Fruit fly (Drosophila melanogaster) whole organism, embryonic: Measurements from ENCODE around the gene tj.

Experiments
- Adf1 ChIP-seq: fragments of 200-800 bp; sonication (Bioruptor generic); IDR thresholded peaks from 2 replicates; pipeline ENCODE4 v1.3.6; 2022; ENCODE audit warnings: missing biosample characterization, missing genetic modification characterization
- Bdp1 ChIP-seq: fragments of 200-800 bp; sonication (Bioruptor generic); optimal IDR thresholded peaks from 3 replicates; lab custom pipeline; 2016; ENCODE audit warnings: missing biosample characterization, missing genetic modification characterization
- Bgb ChIP-seq: fragments of 200-800 bp; sonication (Bioruptor generic); IDR thresholded peaks from 2 replicates; pipeline ENCODE4 v1.3.6; 2022; ENCODE audit warnings: missing biosample characterization, missing genetic modification characterization; ENCODE audit not compliant: partially characterized antibody
- CG10654 ChIP-seq: fragments of 200-800 bp; sonication (Bioruptor generic); optimal IDR thresholded peaks from 2 replicates; lab custom pipeline; 2016; ENCODE audit warnings: missing biosample characterization, missing genetic modification characterization
- CG11504 ChIP-seq: fragments of 200-800 bp; sonication (Bioruptor generic); optimal IDR thresholded peaks from 3 replicates; lab custom pipeline; 2019; ENCODE audit warnings: missing biosample characterization, mild to moderate bottlenecking, missing genetic modification characterization, moderate library complexity
- CG13123 ChIP-seq: fragments of 200-800 bp; sonication (Bioruptor generic); optimal IDR thresholded peaks from 2 replicates; lab custom pipeline; 2016; ENCODE audit warnings: missing biosample characterization, missing genetic modification characterization
- CG13894 ChIP-seq: fragments of 200-800 bp; sonication (Bioruptor generic); optimal IDR thresholded peaks from 3 replicates; lab custom pipeline; 2018; ENCODE audit warnings: missing biosample characterization, mild to moderate bottlenecking, missing genetic modification characterization, moderate library complexity
- CG1529 ChIP-seq: fragments of 200-800 bp; sonication (Bioruptor generic); optimal IDR thresholded peaks from 3 replicates; lab custom pipeline; 2018; ENCODE audit warnings: missing biosample characterization, missing genetic modification characterization
- CG15601 ChIP-seq: fragments of 200-800 bp; sonication (Bioruptor generic); optimal IDR thresholded peaks from 3 replicates; lab custom pipeline; 2019; ENCODE audit warnings: missing biosample characterization, mild to moderate bottlenecking, missing genetic modification characterization, moderate library complexity
- CG16779 ChIP-seq: fragments of 200-800 bp; sonication (Bioruptor generic); IDR thresholded peaks from 2 replicates; pipeline ENCODE4 v1.3.6; 2022; ENCODE audit warnings: missing biosample characterization, missing genetic modification characterization
- CG16815 ChIP-seq: fragments of 200-800 bp; sonication (Bioruptor generic); optimal IDR thresholded peaks from 3 replicates; lab custom pipeline; 2017; ENCODE audit warnings: missing biosample characterization, mild to moderate bottlenecking, missing genetic modification characterization
- CG34422 ChIP-seq: fragments of 200-800 bp; sonication (Bioruptor generic); IDR thresholded peaks from 3 replicates; pipeline ENCODE4 v1.3.6; 2022; ENCODE audit warnings: missing biosample characterization, missing genetic modification characterization
- CG3847 ChIP-seq: fragments of 200-800 bp; sonication (Bioruptor generic); IDR thresholded peaks from 2 replicates; pipeline ENCODE4 v1.3.6; 2022; ENCODE audit warnings: missing biosample characterization, missing genetic modification characterization
- CG3995 ChIP-seq: fragments of 200-800 bp; sonication (Bioruptor generic); optimal IDR thresholded peaks from 3 replicates; lab custom pipeline; 2016; ENCODE audit warnings: missing biosample characterization, missing genetic modification characterization
- CG42726 ChIP-seq: fragments of 200-800 bp; sonication (Bioruptor generic); IDR thresholded peaks from 2 replicates; pipeline ENCODE4 v1.3.6; 2022; ENCODE audit warnings: missing biosample characterization, missing genetic modification characterization; ENCODE audit not compliant: partially characterized antibody
- CG4707 ChIP-seq: fragments of 200-800 bp; sonication (Bioruptor generic); optimal IDR thresholded peaks from 2 replicates; lab custom pipeline; 2018; ENCODE audit warnings: missing biosample characterization, mild to moderate bottlenecking, missing genetic modification characterization, moderate library complexity
- CG6272 ChIP-seq: fragments of 200-800 bp; sonication (Bioruptor generic); IDR thresholded peaks from 2 replicates; pipeline ENCODE4 v1.3.6; 2022; ENCODE audit warnings: missing biosample characterization, missing genetic modification characterization
- CG6765 ChIP-seq: fragments of 200-800 bp; sonication (Bioruptor generic); optimal IDR thresholded peaks from 3 replicates; lab custom pipeline; 2017; ENCODE audit warnings: missing biosample characterization, mild to moderate bottlenecking, missing genetic modification characterization
- CG7963 ChIP-seq: fragments of 200-800 bp; sonication (Bioruptor generic); IDR thresholded peaks from 3 replicates; pipeline ENCODE4 v1.3.6; 2022; ENCODE audit warnings: missing biosample characterization, missing genetic modification characterization; ENCODE audit not compliant: partially characterized antibody
- CG9215 ChIP-seq: fragments of 200-800 bp; sonication (Bioruptor generic); IDR thresholded peaks from 2 replicates; pipeline ENCODE4 v1.3.6; 2022; ENCODE audit warnings: missing biosample characterization, missing genetic modification characterization
- CG9437 ChIP-seq: fragments of 200-800 bp; sonication (Bioruptor generic); optimal IDR thresholded peaks from 2 replicates; lab custom pipeline; 2018; ENCODE audit warnings: missing biosample characterization, mild to moderate bottlenecking, missing genetic modification characterization
- CG9932 ChIP-seq: fragments of 200-800 bp; sonication (Bioruptor generic); IDR thresholded peaks from 2 replicates; pipeline ENCODE4 v1.3.6; 2022; ENCODE audit warnings: missing biosample characterization, missing genetic modification characterization
- Chrac-16 ChIP-seq: fragments of 200-800 bp; sonication (Bioruptor generic); optimal IDR thresholded peaks from 3 replicates; lab custom pipeline; 2016; ENCODE audit warnings: missing biosample characterization, missing genetic modification characterization
- Dbx ChIP-seq: fragments of 200-800 bp; sonication (Bioruptor generic); IDR thresholded peaks from 3 replicates; pipeline ENCODE4 v1.3.6; 2022; ENCODE audit warnings: missing biosample characterization, missing genetic modification characterization
- Drgx ChIP-seq: fragments of 200-800 bp; sonication (Bioruptor generic); IDR thresholded peaks from 2 replicates; pipeline ENCODE4 v1.3.6; 2022; ENCODE audit warnings: missing biosample characterization, missing genetic modification characterization
- E2f2 ChIP-seq: fragments of 200-800 bp; sonication (Bioruptor generic); IDR thresholded peaks from 2 replicates; pipeline ENCODE4 v1.3.6; 2022; ENCODE audit warnings: missing biosample characterization, missing genetic modification characterization
- Ets65A ChIP-seq: fragments of 200-800 bp; sonication (Bioruptor generic); peaks from one replicate; lab custom pipeline; 2016; ENCODE audit warnings: missing biosample characterization, missing genetic modification characterization
- Hr3 ChIP-seq: fragments of 200-800 bp; sonication (Bioruptor generic); optimal IDR thresholded peaks from 3 replicates; lab custom pipeline; 2016; ENCODE audit warnings: missing biosample characterization, missing genetic modification characterization
- Max ChIP-seq: fragments of 200-800 bp; sonication (Bioruptor generic); optimal IDR thresholded peaks from 2 replicates; lab custom pipeline; 2016; ENCODE audit warnings: missing biosample characterization, mild to moderate bottlenecking, missing genetic modification characterization
- NFAT ChIP-seq: fragments of 200-800 bp; sonication (Bioruptor generic); IDR thresholded peaks from 2 replicates; pipeline ENCODE4 v1.3.6; 2022; ENCODE audit warnings: missing biosample characterization, missing genetic modification characterization
- Scr ChIP-seq: fragments of 200-800 bp; sonication (Bioruptor generic); IDR thresholded peaks from 2 replicates; pipeline ENCODE4 v1.3.6; 2022; ENCODE audit warnings: missing biosample characterization, missing genetic modification characterization; ENCODE audit not compliant: partially characterized antibody
- TFAM ChIP-seq: fragments of 200-800 bp; sonication (Bioruptor generic); optimal IDR thresholded peaks from 2 replicates; lab custom pipeline; 2017; ENCODE audit warnings: missing biosample characterization, missing genetic modification characterization, inconsistent platforms
- Trl ChIP-seq, 3 experiments: fragments of >200 bp in 2 of 3; fragments of 200-800 bp in 1 of 3; sonication (Bioruptor generic) in 1 of 3; optimal IDR thresholded peaks; 2 replicates in 1 of 3; 3 replicates in 2 of 3; lab custom pipeline; 2016 to 2017; ENCODE audit warnings: missing biosample characterization in 1 of 3, missing genetic modification characterization in 1 of 3
- ap ChIP-seq: fragments of 200-800 bp; sonication (Bioruptor generic); IDR thresholded peaks from 2 replicates; pipeline ENCODE4 v1.3.6; 2022; ENCODE audit warnings: missing biosample characterization, missing genetic modification characterization
- chinmo ChIP-seq: fragments of 200-800 bp; sonication (Bioruptor generic); IDR thresholded peaks from 4 replicates; pipeline ENCODE4 v1.3.6; 2022; ENCODE audit warnings: missing biosample characterization, missing genetic modification characterization; ENCODE audit not compliant: partially characterized antibody
- chm ChIP-seq: fragments of 200-800 bp; sonication (Bioruptor generic); IDR thresholded peaks from 2 replicates; pipeline ENCODE4 v1.3.6; 2022; ENCODE audit warnings: missing biosample characterization, missing genetic modification characterization
- chn ChIP-seq: fragments of 200-800 bp; sonication (Bioruptor generic); optimal IDR thresholded peaks from 2 replicates; lab custom pipeline; 2016; ENCODE audit warnings: missing biosample characterization, missing genetic modification characterization
- crp ChIP-seq, 2 experiments: fragments of 200-800 bp; sonication (Bioruptor generic); optimal IDR thresholded peaks; 2 replicates in 1 of 2; 3 replicates in 1 of 2; lab custom pipeline; 2017; ENCODE audit warnings: missing biosample characterization in 2 of 2, missing genetic modification characterization in 2 of 2, mild to moderate bottlenecking in 1 of 2, moderate library complexity in 1 of 2
- cwo ChIP-seq: fragments of 200-800 bp; sonication (Bioruptor generic); optimal IDR thresholded peaks from 3 replicates; lab custom pipeline; 2017; ENCODE audit warnings: missing biosample characterization, missing genetic modification characterization, mild to moderate bottlenecking, moderate library complexity, missing genetic modification reagents
- ems ChIP-seq: fragments of 200-800 bp; sonication (Bioruptor generic); optimal IDR thresholded peaks from 3 replicates; lab custom pipeline; 2016; ENCODE audit warnings: missing biosample characterization, missing genetic modification characterization
- eve ChIP-seq, 2 experiments: fragments of >200 bp; optimal IDR thresholded peaks; 2 replicates each; lab custom pipeline; 2017; ENCODE audit warnings: missing biosample characterization in 2 of 2, missing genetic modification characterization in 2 of 2
- gfzf ChIP-seq: fragments of 200-800 bp; sonication (Bioruptor generic); optimal IDR thresholded peaks from 2 replicates; lab custom pipeline; 2016; ENCODE audit warnings: missing biosample characterization, mild to moderate bottlenecking, missing genetic modification characterization, moderate library complexity
- gsb-n ChIP-seq: fragments of 200-800 bp; sonication (Bioruptor generic); optimal IDR thresholded peaks from 3 replicates; lab custom pipeline; 2018; ENCODE audit warnings: missing biosample characterization, mild to moderate bottlenecking, missing genetic modification characterization
- hth ChIP-seq: fragments of >200 bp; optimal IDR thresholded peaks from 2 replicates; lab custom pipeline; 2017; ENCODE audit warnings: inconsistent platforms
- pzg ChIP-seq: fragments of 200-800 bp; sonication (Bioruptor generic); optimal IDR thresholded peaks from 3 replicates; lab custom pipeline; 2018; ENCODE audit warnings: missing biosample characterization, mild to moderate bottlenecking, missing genetic modification characterization, moderate library complexity
- sd ChIP-seq: fragments of 200-800 bp; sonication (Bioruptor generic); optimal IDR thresholded peaks from 3 replicates; lab custom pipeline; 2018; ENCODE audit warnings: missing biosample characterization, mild to moderate bottlenecking, missing genetic modification characterization, moderate library complexity
- so ChIP-seq: fragments of 200-800 bp; sonication (Bioruptor generic); IDR thresholded peaks from 3 replicates; pipeline ENCODE4 v1.3.6; 2022; ENCODE audit warnings: missing biosample characterization, missing genetic modification characterization
- trh ChIP-seq: fragments of 200-800 bp; sonication (Bioruptor generic); optimal IDR thresholded peaks from 2 replicates; lab custom pipeline; 2016; ENCODE audit warnings: missing biosample characterization, missing genetic modification characterization
- wdn ChIP-seq: fragments of 200-800 bp; sonication (Bioruptor generic); IDR thresholded peaks from 2 replicates; pipeline ENCODE4 v1.3.6; 2022; ENCODE audit warnings: missing biosample characterization, missing genetic modification characterization
- zen2 ChIP-seq: fragments of 200-800 bp; sonication (Bioruptor generic); IDR thresholded peaks from 3 replicates; pipeline ENCODE4 v1.3.6; 2022; ENCODE audit warnings: missing biosample characterization, missing genetic modification characterization; ENCODE audit not compliant: partially characterized antibody

The tj gene

DNA sequence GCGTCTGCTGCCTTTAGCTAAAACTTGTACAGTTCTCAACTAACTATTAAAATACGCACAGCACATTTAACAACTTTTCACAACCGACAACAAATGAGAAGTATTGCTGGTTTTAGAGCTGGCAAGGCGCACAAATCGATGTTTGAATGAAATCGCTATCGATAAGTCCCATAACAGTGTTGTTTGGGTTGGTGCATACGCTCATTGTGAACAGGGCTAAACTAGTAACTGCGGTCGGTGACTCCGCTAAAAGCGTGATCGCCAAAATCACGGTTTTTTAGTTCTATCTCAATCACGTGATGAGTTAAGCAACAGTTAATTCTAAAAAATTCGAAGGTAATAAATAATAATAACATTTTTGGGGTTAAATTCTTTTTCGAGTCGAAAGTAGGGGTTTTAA, 10.7 kb upstream of the tj start, which contains the start of gene Top2 (continued):
- TF ChIP-seq Bgb (GFP tag; lab: Robert Waterston, UW) = peak; percentile 91
- peak; percentile 85 for TF ChIP-seq CG7963
- 0 out of 3 replicates have a peak, but pooled peaks have one; percentile 8 for TF ChIP-seq CG34422
- TF ChIP-seq chm = 0 out of 2 replicates have a peak, but pooled peaks have one; percentile 55
- no peak for TF ChIP-seq ap (GFP tag; lab: Robert Waterston, UW)
- TF ChIP-seq CG16815 (GFP tag; lab: Kevin White, UChicago) = peak; percentile 11
- TF ChIP-seq wdn = 0 out of 2 replicates have a peak, but pooled peaks have one; percentile 22
- TF ChIP-seq cwo (GFP tag; lab: Kevin White, UChicago) = peak; percentile 87
- TF ChIP-seq CG9932 = peak; percentile 67
- TF ChIP-seq Scr (GFP tag; lab: Robert Waterston, UW) = peak; percentile 76
- TF ChIP-seq CG1529 (GFP tag; lab: Kevin White, UChicago) = no peak
- peak; percentile 58 for TF ChIP-seq CG13894
- peak; percentile 46; the same call in 1 of the 2 replicates for TF ChIP-seq CG9215 (GFP tag; lab: Robert Waterston, UW)
- peak; percentile 75 for TF ChIP-seq CG11504 (tag; lab: Kevin White, UChicago)
- TF ChIP-seq CG42726 (GFP tag; lab: Robert Waterston, UW) = peak; percentile 83
- TF ChIP-seq so (GFP tag; lab: Robert Waterston, UW) = no peak; the same call in 2 of the 3 replicates
- TF ChIP-seq CG15601 (tag; lab: Kevin White, UChicago) = peak; percentile 36
- TF ChIP-seq trh = no peak
- peak; percentile 72; the same call in 2 of the 4 replicates for TF ChIP-seq chinmo (GFP tag; lab: Robert Waterston, UW)
- peak; percentile 31 for TF ChIP-seq Max
- TF ChIP-seq ems (GFP tag; lab: Kevin White, UChicago) = peak; percentile 29
- peak; percentile 76 for TF ChIP-seq E2f2
- no peak for TF ChIP-seq TFAM
- peak; percentile 19; the same call in 1 of the 2 replicates for TF ChIP-seq Adf1 (GFP tag; lab: Robert Waterston, UW)
- no peak for TF ChIP-seq Chrac-16 (GFP tag; lab: Kevin White, UChicago)
- TF ChIP-seq Ets65A = peak; percentile 92
- TF ChIP-seq sd (tag; lab: Kevin White, UChicago) = peak; percentile 6
- TF ChIP-seq CG4707 = no peak
- peak; percentile 55; the same call in 1 of the 2 replicates for TF ChIP-seq NFAT (GFP tag; lab: Robert Waterston, UW)
- TF ChIP-seq Dbx (GFP tag; lab: Robert Waterston, UW) = 0 out of 3 replicates have a peak, but pooled peaks have one; percentile 20
- TF ChIP-seq zen2 (GFP tag; lab: Robert Waterston, UW) = peak; percentile 79
- peak; percentile 27 for TF ChIP-seq gsb-n (tag; lab: Kevin White, UChicago)
- TF ChIP-seq CG13123 (GFP tag; lab: Kevin White, UChicago) = peak; percentile 47
- TF ChIP-seq Bdp1 = peak; percentile 10
- peak; percentile 25 for TF ChIP-seq chn
- no peak for TF ChIP-seq hth (lab: Kevin White, UChicago)
- TF ChIP-seq crp (GFP tag; optimal IDR thresholded peaks at IDR 0.05; lab: Kevin White, UChicago) = peak in 1 of 2 experiments; percentile 30
- no peak for TF ChIP-seq CG6765 (GFP tag; lab: Kevin White, UChicago)
- peak; percentile 100 for TF ChIP-seq CG3995 (GFP tag; lab: Kevin White, UChicago)
- TF ChIP-seq gfzf (GFP tag; lab: Kevin White, UChicago) = peak; percentile 61
- no peak for TF ChIP-seq Trl (optimal IDR thresholded peaks at IDR 0.05; lab: Kevin White, UChicago)
- peak; percentile 6 for TF ChIP-seq Trl (GFP tag; optimal IDR thresholded peaks at IDR 0.05; lab: Kevin White, UChicago)
- TF ChIP-seq CG9437 (GFP tag; lab: Kevin White, UChicago) = peak; percentile 5
- no peak for TF ChIP-seq CG6272
- peak; percentile 55; the same call in 1 of the 2 replicates for TF ChIP-seq CG3847 (GFP tag; lab: Robert Waterston, UW)
- TF ChIP-seq Hr3 (GFP tag; lab: Kevin White, UChicago) = peak; percentile 18
- no peak for TF ChIP-seq CG16779 (GFP tag; lab: Robert Waterston, UW)
- no peak for TF ChIP-seq Drgx (GFP tag; lab: Robert Waterston, UW)
- no peak for TF ChIP-seq eve (GFP tag; optimal IDR thresholded peaks at IDR 0.05; lab: Kevin White, UChicago)
- peak; percentile 97 for TF ChIP-seq pzg
- peak; percentile 5 for TF ChIP-seq CG10654 (GFP tag; lab: Kevin White, UChicago)
